Fruit fly (Drosophila melanogaster): Measurements from ENCODE around the gene LManIII.

dm6 chr2L:8787575-8787974 lies 19.1 kb upstream of the LManIII start:
- TF ChIP-seq fd59A (GFP tag; optimal IDR thresholded peaks at IDR 0.05): no peak
- no peak for TF ChIP-seq cyc (GFP tag; optimal IDR thresholded peaks at IDR 0.05)
- no peak for TF ChIP-seq acj6 (GFP tag; optimal IDR thresholded peaks at IDR 0.05)
- TF ChIP-seq spab (GFP tag; optimal IDR thresholded peaks at IDR 0.05): no peak
- TF ChIP-seq CG6854 (GFP tag; optimal IDR thresholded peaks at IDR 0.05): no peak
- no peak for TF ChIP-seq esn (GFP tag; optimal IDR thresholded peaks at IDR 0.05)
- no peak for TF ChIP-seq Gug (GFP tag; IDR thresholded peaks at IDR 0.05)
- no peak for TF ChIP-seq CG3919 (GFP tag; optimal IDR thresholded peaks at IDR 0.05)
- TF ChIP-seq CG8119 (GFP tag; IDR thresholded peaks at IDR 0.05): no peak
- no peak for TF ChIP-seq CG6276 (GFP tag; optimal IDR thresholded peaks at IDR 0.05)
- no peak for TF ChIP-seq dac (GFP tag; optimal IDR thresholded peaks at IDR 0.05)

All from whole organism, prepupa.